Fruit fly (Drosophila melanogaster) whole organism: ENCODE data around the gene CG11672.

ENCODE experiments used
- CG8478 ChIP-seq: fragments of >200 bp; optimal IDR thresholded peaks from 2 replicates; lab custom pipeline; 2018; ENCODE audit warnings: inconsistent platforms
- Dll ChIP-seq: fragments of >200 bp; optimal IDR thresholded peaks from 2 replicates; lab custom pipeline; 2017
- EcR ChIP-seq, 2 experiments: fragments of >200 bp; optimal IDR thresholded peaks; 2 replicates each; lab custom pipeline; 2017; ENCODE audit warnings: missing biosample characterization in 2 of 2, missing genetic modification characterization in 2 of 2, missing genetic modification reagents in 2 of 2
- pan ChIP-seq: fragments of >200 bp; optimal IDR thresholded peaks from 2 replicates; lab custom pipeline; 2017
- psq ChIP-seq: fragments of >200 bp; optimal IDR thresholded peaks from 2 replicates; lab custom pipeline; 2017
- usp ChIP-seq: fragments of >200 bp; optimal IDR thresholded peaks from 2 replicates; lab custom pipeline; 2017; ENCODE audit warnings: missing biosample characterization, missing genetic modification characterization, mixed read lengths

Gene CG11672

DNA sequence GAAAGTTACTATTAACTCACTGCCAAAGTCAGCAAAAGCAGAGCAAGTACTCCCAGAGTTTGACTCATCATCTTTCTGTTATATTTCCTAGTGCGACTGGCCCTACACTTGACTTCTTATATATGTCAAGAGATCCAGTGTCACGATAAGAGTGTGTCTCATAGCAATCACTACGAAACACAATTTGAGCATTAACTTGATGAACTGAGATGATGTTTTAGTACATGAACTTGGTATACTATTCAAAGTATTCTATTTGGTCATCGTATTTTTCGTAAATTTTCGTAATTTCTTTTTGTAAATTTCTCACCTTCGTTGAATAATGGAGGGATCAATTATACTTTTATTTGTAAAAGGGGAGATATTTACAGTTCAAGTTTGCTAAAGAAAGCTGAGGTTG, at the start of gene CG11672:
TSS of gene CG11672 (minus strand) at position 101 of the 400 bp plus-strand sequence.
- no peak for TF ChIP-seq EcR (GFP tag; optimal IDR thresholded peaks at IDR 0.05; lab: Kevin White, UChicago)
- TF ChIP-seq pan (lab: Kevin White, UChicago) = no peak
- TF ChIP-seq Dll (lab: Kevin White, UChicago) = no peak
- no peak for TF ChIP-seq CG8478 (lab: Kevin White, UChicago)
- no peak for TF ChIP-seq psq (lab: Kevin White, UChicago)
- TF ChIP-seq usp (GFP tag; lab: Kevin White, UChicago) = no peak

dm6 chr3R:8336012-8336567, 45.7 kb upstream of the CG11672 start:
- TF ChIP-seq psq (lab: Kevin White, UChicago) (no peak), EcR (GFP tag; optimal IDR thresholded peaks at IDR 0.05; lab: Kevin White, UChicago) (no peak), CG8478 (lab: Kevin White, UChicago) (no peak), pan (lab: Kevin White, UChicago) (no peak), usp (GFP tag; lab: Kevin White, UChicago) (no peak), Dll (lab: Kevin White, UChicago) (no peak)

dm6 chr3R:8334982-8335381, 44.6 kb upstream of the CG11672 start:
- TF ChIP-seq CG8478 (lab: Kevin White, UChicago) (no peak), Dll (lab: Kevin White, UChicago) (no peak), psq (lab: Kevin White, UChicago) (no peak), usp (GFP tag; lab: Kevin White, UChicago) (no peak), pan (lab: Kevin White, UChicago) (no peak), EcR (GFP tag; optimal IDR thresholded peaks at IDR 0.05; lab: Kevin White, UChicago) (no peak)

- TF ChIP-seq EcR (GFP tag; optimal IDR thresholded peaks at IDR 0.05; lab: Kevin White, UChicago) = no peak
- TF ChIP-seq CG8478 (lab: Kevin White, UChicago) = no peak
- TF ChIP-seq psq (lab: Kevin White, UChicago) = no peak
- no peak for TF ChIP-seq pan (lab: Kevin White, UChicago)
- TF ChIP-seq usp (GFP tag; lab: Kevin White, UChicago) = no peak
- TF ChIP-seq Dll (lab: Kevin White, UChicago) = no peak
These were observed 44.0 kb upstream of the CG11672 start for dm6 chr3R:8334471-8334783.

dm6 chr3R:8333768-8334470, 43.5 kb upstream of the CG11672 start, which contains the start of gene Poxm:
TSS of gene Poxm (minus strand) at chr3R:8333792.
- TF ChIP-seq usp (GFP tag; lab: Kevin White, UChicago) (no peak), pan (lab: Kevin White, UChicago) (no peak), CG8478 (lab: Kevin White, UChicago) (peak; percentile 58), EcR (GFP tag; optimal IDR thresholded peaks at IDR 0.05; lab: Kevin White, UChicago) (no peak), Dll (lab: Kevin White, UChicago) (no peak), psq (lab: Kevin White, UChicago) (no peak)

DNA sequence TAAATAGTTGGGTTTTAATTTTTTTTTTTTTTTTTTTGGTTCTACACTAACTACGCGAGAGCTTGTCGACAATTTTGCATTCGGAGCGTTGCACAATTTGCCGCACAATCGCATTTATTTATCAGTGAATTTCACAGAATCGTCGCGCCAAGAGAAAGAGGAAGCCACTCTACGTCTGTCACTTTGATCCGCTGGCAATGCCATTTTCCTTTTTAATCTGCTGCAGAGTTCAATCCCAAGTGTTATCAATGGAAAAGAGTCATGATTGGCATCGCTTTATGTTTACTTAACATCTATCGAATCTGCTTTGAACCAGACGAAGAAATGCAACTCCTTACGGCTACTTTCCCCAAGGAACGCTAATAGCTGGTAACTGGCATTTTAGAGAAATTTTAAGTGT, 39.2 kb upstream of the CG11672 start:
- TF ChIP-seq EcR (GFP tag; optimal IDR thresholded peaks at IDR 0.05; lab: Kevin White, UChicago) = no peak
- TF ChIP-seq psq (lab: Kevin White, UChicago) = no peak
- TF ChIP-seq CG8478 (lab: Kevin White, UChicago) = no peak
- TF ChIP-seq Dll (lab: Kevin White, UChicago) = no peak
- no peak for TF ChIP-seq usp (GFP tag; lab: Kevin White, UChicago)
- no peak for TF ChIP-seq pan (lab: Kevin White, UChicago)

- TF ChIP-seq usp (GFP tag; lab: Kevin White, UChicago) = no peak
- TF ChIP-seq EcR (GFP tag; optimal IDR thresholded peaks at IDR 0.05; lab: Kevin White, UChicago) = no peak
- TF ChIP-seq Dll (lab: Kevin White, UChicago) = no peak
- TF ChIP-seq psq (lab: Kevin White, UChicago) = no peak
- no peak for TF ChIP-seq pan (lab: Kevin White, UChicago)
- no peak for TF ChIP-seq CG8478 (lab: Kevin White, UChicago)
These were observed 37.8 kb upstream of the CG11672 start for dm6 chr3R:8327967-8328789.

DNA sequence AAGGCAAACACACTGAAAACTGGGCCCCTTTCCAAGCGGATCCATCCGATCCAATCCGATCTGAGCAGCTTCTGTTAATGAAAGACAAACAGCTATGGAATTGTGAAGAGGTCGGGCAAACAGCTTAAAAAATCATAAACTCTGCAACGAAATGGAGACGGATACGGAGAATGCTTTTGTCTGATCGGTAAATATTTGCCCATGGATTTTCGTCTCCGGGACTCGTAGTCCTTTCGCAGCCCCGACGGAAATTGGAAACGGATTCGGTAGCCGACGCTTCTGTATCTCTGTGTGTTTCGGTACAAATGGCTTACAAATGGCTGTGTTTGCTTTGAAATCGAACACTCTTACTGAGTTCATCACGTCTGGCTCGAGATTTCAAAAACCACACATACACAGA, 36.5 kb upstream of the CG11672 start:
- TF ChIP-seq pan (lab: Kevin White, UChicago) (no peak), CG8478 (lab: Kevin White, UChicago) (no peak), psq (lab: Kevin White, UChicago) (no peak), usp (GFP tag; lab: Kevin White, UChicago) (no peak), Dll (lab: Kevin White, UChicago) (no peak), EcR (GFP tag; optimal IDR thresholded peaks at IDR 0.05; lab: Kevin White, UChicago) (no peak)

dm6 chr3R:8324016-8324415, 33.6 kb upstream of the CG11672 start, which contains the start of gene CG7443:
TSS of gene CG7443 (plus strand) at chr3R:8324316.
- TF ChIP-seq pan (lab: Kevin White, UChicago) (no peak), usp (GFP tag; lab: Kevin White, UChicago) (no peak), CG8478 (lab: Kevin White, UChicago) (no peak), EcR (GFP tag; optimal IDR thresholded peaks at IDR 0.05; lab: Kevin White, UChicago) (no peak), Dll (lab: Kevin White, UChicago) (no peak), psq (lab: Kevin White, UChicago) (no peak)

dm6 chr3R:8321447-8321846, 31.1 kb upstream of the CG11672 start, which contains the start of gene Or85a:
TSS of gene Or85a (plus strand) at chr3R:8321747.
- TF ChIP-seq usp (GFP tag; lab: Kevin White, UChicago) = no peak
- TF ChIP-seq Dll (lab: Kevin White, UChicago) = no peak
- no peak for TF ChIP-seq psq (lab: Kevin White, UChicago)
- no peak for TF ChIP-seq EcR (GFP tag; optimal IDR thresholded peaks at IDR 0.05; lab: Kevin White, UChicago)
- TF ChIP-seq pan (lab: Kevin White, UChicago) = no peak
- no peak for TF ChIP-seq CG8478 (lab: Kevin White, UChicago)
